Worm (Caenorhabditis elegans): Measurements from ENCODE around the gene tdo-2.

DNA sequence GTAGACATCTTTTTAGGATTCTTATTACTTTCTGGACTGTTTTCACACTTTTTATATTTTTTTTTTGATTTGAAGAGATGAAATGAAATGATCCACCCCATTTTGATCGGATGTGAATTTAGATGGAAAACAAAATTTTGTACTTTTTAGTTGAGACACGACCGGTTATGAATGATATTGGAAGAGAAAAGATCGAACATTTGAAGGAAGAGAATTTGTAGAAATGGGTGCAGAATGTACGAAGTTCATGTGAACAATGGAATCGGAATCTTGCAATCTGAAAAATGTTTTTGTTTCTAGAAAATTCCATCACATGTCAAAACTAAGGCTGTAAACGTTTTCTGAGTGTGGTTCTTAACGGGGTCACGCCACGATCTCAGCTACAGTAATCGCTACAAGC, 36.9 kb downstream of the tdo-2 start, which contains the start of gene F01F1.14:
- TF ChIP-seq unc-39 (tag; optimal IDR thresholded peaks at IDR 0.05) (no peak), ceh-16 (tag; optimal IDR thresholded peaks at IDR 0.05) (no peak), nhr-25 (tag; optimal IDR thresholded peaks at IDR 0.05) (no peak), nhr-28 (tag; optimal IDR thresholded peaks at IDR 0.05) (no peak), pqm-1 (tag; optimal IDR thresholded peaks at IDR 0.05) (no peak), skn-1 (tag; optimal IDR thresholded peaks at IDR 0.05) (no peak), fos-1 (tag; optimal IDR thresholded peaks at IDR 0.05) (no peak), nhr-237 (tag; optimal IDR thresholded peaks at IDR 0.05) (no peak), mdl-1 (tag; optimal IDR thresholded peaks at IDR 0.05) (no peak), ama-1 (optimal IDR thresholded peaks at IDR 0.05) (no peak), nfya-1 (tag; optimal IDR thresholded peaks at IDR 0.05; ENCODE audit: insufficient read depth) (no peak), tbx-2 (tag; optimal IDR thresholded peaks at IDR 0.05) (no peak)

Measured in whole organism, L3 larva.